Worm (Caenorhabditis elegans) whole organism, late embryonic: Measurements from ENCODE around the gene C25E10.12.
A peak's percentile ranks its signal among the peaks of the same experiment; 100 is the strongest.

Experiments
- C38D4.7 ChIP-seq: fragments of 200-800 bp; sonication (Bioruptor generic); optimal IDR thresholded peaks from 2 replicates; lab custom pipeline; 2018; ENCODE audit warnings: mild to moderate bottlenecking, missing genetic modification characterization, moderate library complexity, missing compliant biosample characterization
- K09A11.1 ChIP-seq: sonication (generic microtip); optimal IDR thresholded peaks from 2 replicates; lab custom pipeline; 2017; ENCODE audit warnings: antibody characterized with exemption, mild to moderate bottlenecking, missing genetic modification characterization, missing compliant biosample characterization; ENCODE audit not compliant: insufficient read depth
- T23F11.4 ChIP-seq: fragments of 200-800 bp; sonication (Bioruptor generic); optimal IDR thresholded peaks from 2 replicates; lab custom pipeline; 2018; ENCODE audit warnings: mild to moderate bottlenecking, missing genetic modification characterization, missing compliant biosample characterization
- ahr-1 ChIP-seq: sonication (generic microtip); optimal IDR thresholded peaks from 2 replicates; lab custom pipeline; 2016; ENCODE audit warnings: missing genetic modification characterization, missing compliant biosample characterization
- ama-1 ChIP-seq: fragments of 150-350 bp; optimal IDR thresholded peaks from 2 replicates; lab custom pipeline; 2014
- ceh-19 ChIP-seq: fragments of 200-800 bp; sonication (Bioruptor generic); optimal IDR thresholded peaks from 2 replicates; lab custom pipeline; 2018; ENCODE audit warnings: mild to moderate bottlenecking, missing genetic modification characterization, missing compliant biosample characterization
- ceh-22 ChIP-seq: sonication (generic microtip); optimal IDR thresholded peaks from 2 replicates; lab custom pipeline; 2017; ENCODE audit warnings: missing biosample characterization, missing genetic modification characterization
- ceh-30 ChIP-seq: fragments of 150-350 bp; optimal IDR thresholded peaks from 2 replicates; lab custom pipeline; 2014; ENCODE audit warnings: missing biosample characterization, missing genetic modification characterization
- ceh-31 ChIP-seq: sonication (generic microtip); optimal IDR thresholded peaks from 2 replicates; lab custom pipeline; 2016; ENCODE audit warnings: missing genetic modification characterization, missing compliant biosample characterization
- ceh-34 ChIP-seq: sonication (generic microtip); optimal IDR thresholded peaks from 2 replicates; lab custom pipeline; 2016; ENCODE audit warnings: mild to moderate bottlenecking, missing genetic modification characterization, missing compliant biosample characterization
- ceh-9 ChIP-seq: sonication (generic microtip); optimal IDR thresholded peaks from 2 replicates; lab custom pipeline; 2016; ENCODE audit warnings: mild to moderate bottlenecking, missing genetic modification characterization, inconsistent platforms, missing compliant biosample characterization
- elt-2 ChIP-seq: sonication (generic microtip); optimal IDR thresholded peaks from 2 replicates; lab custom pipeline; 2016; ENCODE audit warnings: missing genetic modification reagents, missing genetic modification characterization, missing compliant biosample characterization
- elt-4 ChIP-seq: sonication (generic microtip); optimal IDR thresholded peaks from 2 replicates; lab custom pipeline; 2016; ENCODE audit warnings: missing genetic modification characterization, missing compliant biosample characterization
- fkh-6 ChIP-seq: sonication (generic microtip); optimal IDR thresholded peaks from 2 replicates; lab custom pipeline; 2016; ENCODE audit warnings: missing genetic modification characterization, missing compliant biosample characterization
- gmeb-2 ChIP-seq: sonication (generic microtip); optimal IDR thresholded peaks from 2 replicates; lab custom pipeline; 2016; ENCODE audit warnings: missing genetic modification characterization, inconsistent platforms, missing compliant biosample characterization
- hlh-8 ChIP-seq: sonication (generic microtip); optimal IDR thresholded peaks from 2 replicates; lab custom pipeline; 2016; ENCODE audit warnings: missing genotype, missing genetic modification characterization, missing compliant biosample characterization
- madf-2 ChIP-seq: sonication (generic microtip); optimal IDR thresholded peaks from 2 replicates; lab custom pipeline; 2017; ENCODE audit warnings: missing genetic modification characterization, missing compliant biosample characterization
- nfya-1 ChIP-seq: sonication (generic microtip); optimal IDR thresholded peaks from 2 replicates; lab custom pipeline; 2017; ENCODE audit warnings: missing genetic modification characterization, mild to moderate bottlenecking, missing compliant biosample characterization, antibody characterized with exemption, moderate library complexity
- odd-2 ChIP-seq: sonication (generic microtip); optimal IDR thresholded peaks from 2 replicates; lab custom pipeline; 2017; ENCODE audit warnings: antibody characterized with exemption, mild to moderate bottlenecking, missing genetic modification characterization, missing compliant biosample characterization
- pat-9 ChIP-seq: fragments of 200-800 bp; sonication (Bioruptor generic); optimal IDR thresholded peaks from 2 replicates; lab custom pipeline; 2018; ENCODE audit warnings: mild to moderate bottlenecking, missing genetic modification characterization, moderate library complexity, missing compliant biosample characterization
- pha-2 ChIP-seq: sonication (generic microtip); optimal IDR thresholded peaks from 2 replicates; lab custom pipeline; 2017; ENCODE audit warnings: mild to moderate bottlenecking, missing genetic modification characterization, missing compliant biosample characterization
- pros-1 ChIP-seq: fragments of 150-350 bp; optimal IDR thresholded peaks from 2 replicates; lab custom pipeline; 2014; ENCODE audit warnings: missing biosample characterization, missing genetic modification reagents, missing genetic modification characterization
- ref-2 ChIP-seq: sonication (generic microtip); optimal IDR thresholded peaks from 2 replicates; lab custom pipeline; 2016; ENCODE audit warnings: missing genetic modification characterization, missing compliant biosample characterization
- syd-9 ChIP-seq: sonication (generic microtip); optimal IDR thresholded peaks from 2 replicates; lab custom pipeline; 2016; ENCODE audit warnings: mild to moderate bottlenecking, missing genetic modification characterization, moderate library complexity, missing compliant biosample characterization
- unc-3 ChIP-seq, 2 experiments: fragments of 200-800 bp in 1 of 2; sonication (Bioruptor generic) in 1 of 2; sonication (generic microtip) in 1 of 2; conservative IDR thresholded peaks in 1 of 2; optimal IDR thresholded peaks in 1 of 2; 2 replicates each; pipeline versions ENCODE4 v1.3.6 to Lab custom; 2016 to 2022; ENCODE audit warnings: missing compliant biosample characterization in 2 of 2, missing genetic modification characterization in 2 of 2, missing genetic modification reagents in 1 of 2
- unc-55 ChIP-seq: sonication (generic microtip); optimal IDR thresholded peaks from 2 replicates; lab custom pipeline; 2017; ENCODE audit warnings: missing biosample characterization, missing genetic modification reagents, missing genetic modification characterization
- unc-86 ChIP-seq: sonication (generic microtip); optimal IDR thresholded peaks from 2 replicates; lab custom pipeline; 2016; ENCODE audit warnings: missing genetic modification characterization, missing compliant biosample characterization

Gene C25E10.12

ce11 chrV:9088758-9089157, 26.5 kb upstream of the C25E10.12 start (continued):
- TF ChIP-seq nfya-1 (tag; lab: Kevin White, UChicago) (no peak), T23F11.4 (GFP tag; lab: Kevin White, UChicago) (peak; percentile 59), madf-2 (tag; lab: Kevin White, UChicago) (no peak), ceh-30 (peak; percentile 97), C38D4.7 (GFP tag; lab: Kevin White, UChicago) (no peak), ama-1 (lab: Kevin White, UChicago) (peak; percentile 69), ceh-22 (tag; lab: Kevin White, UChicago) (no peak), ceh-31 (tag; lab: Kevin White, UChicago) (no peak), gmeb-2 (tag; lab: Kevin White, UChicago) (peak; percentile 13)

ce11 chrV:9085845-9086244, 23.6 kb upstream of the C25E10.12 start:
- TF ChIP-seq ceh-19 (GFP tag; lab: Kevin White, UChicago) (no peak), K09A11.1 (tag; lab: Kevin White, UChicago) (no peak), ceh-22 (tag; lab: Kevin White, UChicago) (no peak), ceh-31 (tag; lab: Kevin White, UChicago) (no peak), unc-86 (no peak), odd-2 (no peak), elt-4 (tag; lab: Kevin White, UChicago) (no peak)

ce11 chrV:9084252-9084651, 22.0 kb upstream of the C25E10.12 start:
- no peak for TF ChIP-seq nfya-1 (tag; lab: Kevin White, UChicago)
- no peak for TF ChIP-seq hlh-8 (tag; lab: Kevin White, UChicago)

ce11 chrV:9082350-9082749, 20.1 kb upstream of the C25E10.12 start:
- TF ChIP-seq fkh-6 (tag; lab: Kevin White, UChicago) (no peak), syd-9 (tag; lab: Kevin White, UChicago) (no peak), pros-1 (tag; lab: Kevin White, UChicago) (no peak), odd-2 (no peak), T23F11.4 (GFP tag; lab: Kevin White, UChicago) (no peak), ahr-1 (tag; lab: Kevin White, UChicago) (no peak)

ce11 chrV:9081410-9081809, 19.2 kb upstream of the C25E10.12 start:
- no peak for TF ChIP-seq ref-2 (tag; lab: Kevin White, UChicago)
- no peak for TF ChIP-seq ceh-9 (tag; lab: Kevin White, UChicago)
- no peak for TF ChIP-seq ceh-34 (tag; lab: Kevin White, UChicago)
- no peak for TF ChIP-seq unc-3 (GFP tag; conservative IDR thresholded peaks at IDR 0.05; lab: Robert Waterston, UW)
- TF ChIP-seq unc-3 (tag; optimal IDR thresholded peaks at IDR 0.05; lab: Kevin White, UChicago) = no peak
- no peak for TF ChIP-seq unc-55

- TF ChIP-seq elt-2 (tag; lab: Kevin White, UChicago) (peak; percentile 44), pha-2 (tag; lab: Kevin White, UChicago) (no peak)
Observed at ce11 chrV:9079965-9080432, 17.8 kb upstream of the C25E10.12 start.

- TF ChIP-seq elt-2 (tag; lab: Kevin White, UChicago) (peak; percentile 73), pat-9 (tag; lab: Kevin White, UChicago) (no peak)
Observed at ce11 chrV:9078815-9079525, 16.7 kb upstream of the C25E10.12 start.
